Worm (Caenorhabditis elegans) whole organism, L1 larva: ENCODE results near the gene lec-2.
A peak's percentile ranks its signal among the peaks of the same experiment; 100 is the strongest.

ENCODE experiments used
- C04F5.9 ChIP-seq: sonication (generic microtip); optimal IDR thresholded peaks from 2 replicates; lab custom pipeline; 2016; ENCODE audit warnings: missing genetic modification characterization, missing compliant biosample characterization
- C16A3.4 ChIP-seq: fragments of 150-350 bp; optimal IDR thresholded peaks from 2 replicates; lab custom pipeline; 2014; ENCODE audit warnings: missing biosample characterization, missing genetic modification characterization
- C34B4.2 ChIP-seq: sonication (generic microtip); optimal IDR thresholded peaks from 2 replicates; lab custom pipeline; 2017; ENCODE audit warnings: mild to moderate bottlenecking, missing genetic modification characterization, missing compliant biosample characterization
- F16B12.6 ChIP-seq: fragments of 150-350 bp; optimal IDR thresholded peaks from 2 replicates; lab custom pipeline; 2014; ENCODE audit warnings: missing biosample characterization, missing genetic modification characterization
- Y116A8C.19 ChIP-seq: sonication (generic microtip); optimal IDR thresholded peaks from 2 replicates; lab custom pipeline; 2016; ENCODE audit warnings: missing compliant biosample characterization, missing genetic modification characterization, borderline replicate concordance
- blmp-1 ChIP-seq: fragments of 150-350 bp; optimal IDR thresholded peaks from 2 replicates; lab custom pipeline; 2014; ENCODE audit warnings: missing biosample characterization, missing genetic modification characterization
- ceh-63 ChIP-seq: fragments of 200-800 bp; sonication (Bioruptor generic); optimal IDR thresholded peaks from 2 replicates; lab custom pipeline; 2018; ENCODE audit warnings: mild to moderate bottlenecking, missing genetic modification characterization, missing compliant biosample characterization
- ceh-90 ChIP-seq: sonication (generic microtip); optimal IDR thresholded peaks from 2 replicates; lab custom pipeline; 2016; ENCODE audit warnings: missing genetic modification characterization, missing compliant biosample characterization
- ces-1 ChIP-seq: fragments of 150-350 bp; optimal IDR thresholded peaks from 2 replicates; lab custom pipeline; 2014; ENCODE audit warnings: missing biosample characterization, missing genetic modification reagents, missing genetic modification characterization
- efl-1 ChIP-seq, 4 experiments: fragments of 150-350 bp; optimal IDR thresholded peaks in 3 of 4; peaks in 1 of 4; 1 replicate in 1 of 4; 2 replicates in 3 of 4; lab custom pipeline; 2014; ENCODE audit warnings: missing biosample characterization in 2 of 4, missing genetic modification characterization in 2 of 4, missing genetic modification reagents in 2 of 4
- egl-13 ChIP-seq: sonication (generic microtip); optimal IDR thresholded peaks from 2 replicates; lab custom pipeline; 2016; ENCODE audit warnings: missing genotype, missing genetic modification reagents, missing genetic modification characterization, missing compliant biosample characterization
- elt-3 ChIP-seq, 6 experiments: fragments of 150-350 bp in 1 of 6; sonication (generic microtip); optimal IDR thresholded peaks; 2 replicates each; lab custom pipeline; 2017 to 2018; ENCODE audit warnings: missing biosample characterization in 6 of 6, missing genetic modification characterization in 6 of 6, inconsistent platforms in 1 of 6
- ets-5 ChIP-seq: fragments of 200-800 bp; sonication (Bioruptor generic); IDR thresholded peaks from 2 replicates; pipeline ENCODE4 v1.3.6; 2022; ENCODE audit warnings: missing genetic modification characterization, missing compliant biosample characterization
- fkh-10 ChIP-seq: sonication (generic microtip); optimal IDR thresholded peaks from 2 replicates; lab custom pipeline; 2017; ENCODE audit warnings: missing biosample characterization, missing genetic modification reagents, missing genetic modification characterization
- fkh-4 ChIP-seq: sonication (generic microtip); optimal IDR thresholded peaks from 2 replicates; lab custom pipeline; 2016; ENCODE audit warnings: missing compliant biosample characterization, missing genetic modification characterization, borderline replicate concordance
- fos-1 ChIP-seq: fragments of 150-350 bp; optimal IDR thresholded peaks from 2 replicates; lab custom pipeline; 2014; ENCODE audit warnings: missing biosample characterization, missing genetic modification characterization
- lin-14 ChIP-seq: fragments of 200-800 bp; sonication (Bioruptor generic); optimal IDR thresholded peaks from 2 replicates; lab custom pipeline; 2018; ENCODE audit warnings: mild to moderate bottlenecking, missing genetic modification characterization, moderate library complexity, missing compliant biosample characterization
- lin-35 ChIP-seq, 2 experiments: fragments of 150-350 bp; optimal IDR thresholded peaks; 2 replicates each; lab custom pipeline; 2014; ENCODE audit warnings: missing biosample characterization in 2 of 2, missing genetic modification characterization in 2 of 2, missing genetic modification reagents in 2 of 2
- lir-3 ChIP-seq: sonication (generic microtip); optimal IDR thresholded peaks from 2 replicates; lab custom pipeline; 2016; ENCODE audit warnings: mild to moderate bottlenecking, missing genetic modification characterization, moderate library complexity, missing compliant biosample characterization; ENCODE audit not compliant: poor library complexity
- mdl-1 ChIP-seq, 2 experiments: fragments of 150-350 bp; optimal IDR thresholded peaks; 2 replicates each; lab custom pipeline; 2014 to 2017; ENCODE audit warnings: missing biosample characterization in 2 of 2, missing genetic modification characterization in 2 of 2, inconsistent platforms in 1 of 2
- mef-2 ChIP-seq: fragments of 150-350 bp; optimal IDR thresholded peaks from 2 replicates; lab custom pipeline; 2014; ENCODE audit warnings: missing biosample characterization, missing genetic modification characterization
- nhr-11 ChIP-seq: fragments of 150-350 bp; optimal IDR thresholded peaks from 2 replicates; lab custom pipeline; 2014; ENCODE audit warnings: missing biosample characterization, missing genetic modification characterization
- nhr-19 ChIP-seq: fragments of 200-800 bp; sonication (Bioruptor generic); conservative IDR thresholded peaks from 2 replicates; pipeline ENCODE4 v1.3.6; 2022; ENCODE audit warnings: missing genetic modification characterization, missing compliant biosample characterization
- nhr-237 ChIP-seq: fragments of 150-350 bp; optimal IDR thresholded peaks from 2 replicates; lab custom pipeline; 2014; ENCODE audit warnings: missing biosample characterization, missing genetic modification characterization
- nhr-71 ChIP-seq: sonication (generic microtip); optimal IDR thresholded peaks from 2 replicates; lab custom pipeline; 2016; ENCODE audit warnings: mild to moderate bottlenecking, missing genetic modification characterization, moderate library complexity, missing compliant biosample characterization
- nhr-76 ChIP-seq: sonication (generic microtip); optimal IDR thresholded peaks from 2 replicates; lab custom pipeline; 2017; ENCODE audit warnings: missing biosample characterization, missing genetic modification characterization
- nhr-77 ChIP-seq: fragments of 150-350 bp; optimal IDR thresholded peaks from 2 replicates; lab custom pipeline; 2014; ENCODE audit warnings: missing biosample characterization, missing genetic modification characterization
- pag-3 ChIP-seq: sonication (generic microtip); optimal IDR thresholded peaks from 2 replicates; lab custom pipeline; 2017; ENCODE audit warnings: missing genetic modification characterization, mild to moderate bottlenecking, missing compliant biosample characterization, antibody characterized with exemption, borderline replicate concordance; ENCODE audit not compliant: insufficient read depth
- pax-3 ChIP-seq: fragments of 200-800 bp; sonication (Bioruptor generic); optimal IDR thresholded peaks from 2 replicates; lab custom pipeline; 2018; ENCODE audit warnings: mild to moderate bottlenecking, missing genetic modification characterization, moderate library complexity, missing compliant biosample characterization
- rnt-1 ChIP-seq: sonication (generic microtip); optimal IDR thresholded peaks from 2 replicates; lab custom pipeline; 2016; ENCODE audit warnings: mild to moderate bottlenecking, missing genetic modification characterization, moderate library complexity, missing compliant biosample characterization
- snpc-4 ChIP-seq: fragments of 150-350 bp; optimal IDR thresholded peaks from 2 replicates; lab custom pipeline; 2014; ENCODE audit warnings: missing biosample characterization, missing genetic modification characterization
- snu-23 ChIP-seq: sonication (generic microtip); optimal IDR thresholded peaks from 2 replicates; lab custom pipeline; 2016; ENCODE audit warnings: missing genetic modification characterization, missing compliant biosample characterization
- sox-4 ChIP-seq: sonication (generic microtip); optimal IDR thresholded peaks from 2 replicates; lab custom pipeline; 2016; ENCODE audit warnings: missing genetic modification characterization, missing compliant biosample characterization
- sptf-1 ChIP-seq: fragments of 150-350 bp; optimal IDR thresholded peaks from 2 replicates; lab custom pipeline; 2014; ENCODE audit warnings: missing biosample characterization, missing genetic modification characterization
- sup-37 ChIP-seq: fragments of 200-800 bp; sonication (Bioruptor generic); optimal IDR thresholded peaks from 2 replicates; lab custom pipeline; 2018; ENCODE audit warnings: mild to moderate bottlenecking, missing genetic modification characterization, missing compliant biosample characterization
- tbx-2 ChIP-seq: sonication (generic microtip); optimal IDR thresholded peaks from 2 replicates; lab custom pipeline; 2016; ENCODE audit warnings: missing genetic modification characterization, missing compliant biosample characterization
- tlp-1 ChIP-seq: fragments of 150-350 bp; optimal IDR thresholded peaks from 2 replicates; lab custom pipeline; 2014; ENCODE audit warnings: missing biosample characterization, missing genetic modification characterization
- unc-30 ChIP-seq: sonication (generic microtip); optimal IDR thresholded peaks from 2 replicates; lab custom pipeline; 2017; ENCODE audit warnings: missing biosample characterization, missing genetic modification characterization
- unc-86 ChIP-seq: sonication (generic microtip); optimal IDR thresholded peaks from 2 replicates; lab custom pipeline; 2016; ENCODE audit warnings: missing genetic modification characterization, missing compliant biosample characterization
- unc-98 ChIP-seq: fragments of 200-800 bp; sonication (Bioruptor generic); IDR thresholded peaks from 2 replicates; pipeline ENCODE4 v1.3.6; 2022; ENCODE audit warnings: missing genetic modification characterization, missing compliant biosample characterization
- xbp-1 ChIP-seq: sonication (generic microtip); optimal IDR thresholded peaks from 2 replicates; lab custom pipeline; 2016; ENCODE audit warnings: missing genetic modification characterization, missing compliant biosample characterization
- ztf-4 ChIP-seq: fragments of 150-350 bp; optimal IDR thresholded peaks from 2 replicates; lab custom pipeline; 2014; ENCODE audit warnings: missing biosample characterization, missing genetic modification characterization

The lec-2 gene

DNA sequence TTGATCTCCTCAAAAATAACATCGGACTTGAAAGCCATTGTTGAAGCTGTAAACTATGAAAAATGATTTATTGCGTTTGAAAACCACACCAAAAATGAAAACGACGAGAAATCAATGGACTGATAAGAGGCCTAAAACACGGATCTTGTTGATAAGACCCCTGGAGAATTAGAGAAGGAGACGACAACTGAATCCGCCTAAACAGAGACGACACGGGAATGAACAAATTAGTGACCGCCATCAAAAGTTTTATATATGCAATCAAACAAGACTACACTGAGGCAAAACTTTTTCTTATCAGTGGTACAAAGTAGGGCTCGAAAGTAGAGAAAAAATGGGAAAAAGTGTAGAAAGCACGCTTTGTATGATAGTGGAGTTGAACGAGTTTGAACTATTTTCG is 14.9 kb downstream of the lec-2 start, which contains the start of gene nlt-1 (continued):
- TF ChIP-seq mef-2 (tag; lab: Kevin White, UChicago): no peak
- TF ChIP-seq ces-1: no peak
- peak; percentile 59 for TF ChIP-seq tlp-1 (tag; lab: Kevin White, UChicago)
- peak; percentile 38 for TF ChIP-seq nhr-71 (tag; lab: Kevin White, UChicago)
- no peak for TF ChIP-seq unc-30
- TF ChIP-seq nhr-19 (GFP tag; lab: Robert Waterston, UW): 0 out of 2 replicates have a peak, but pooled peaks have one; percentile 2
- TF ChIP-seq nhr-11: no peak
- TF ChIP-seq egl-13: no peak
- TF ChIP-seq sptf-1 (tag; lab: Kevin White, UChicago): no peak
- no peak for TF ChIP-seq unc-86
- no peak for TF ChIP-seq lin-14 (GFP tag; lab: Kevin White, UChicago)
- peak; percentile 60 for TF ChIP-seq blmp-1 (tag; lab: Kevin White, UChicago)
- TF ChIP-seq sox-4 (tag; lab: Kevin White, UChicago): no peak
- TF ChIP-seq xbp-1: no peak
- no peak for TF ChIP-seq ets-5 (GFP tag; lab: Robert Waterston, UW)
- TF ChIP-seq ceh-90: no peak
- TF ChIP-seq elt-3 (tag; optimal IDR thresholded peaks at IDR 0.05; lab: Kevin White, UChicago): peak in 1 of 6 experiments; percentile 41
- no peak for TF ChIP-seq nhr-76 (tag; lab: Kevin White, UChicago)
- no peak for TF ChIP-seq snpc-4 (tag; lab: Kevin White, UChicago)
- no peak for TF ChIP-seq pax-3 (tag; lab: Kevin White, UChicago)

DNA sequence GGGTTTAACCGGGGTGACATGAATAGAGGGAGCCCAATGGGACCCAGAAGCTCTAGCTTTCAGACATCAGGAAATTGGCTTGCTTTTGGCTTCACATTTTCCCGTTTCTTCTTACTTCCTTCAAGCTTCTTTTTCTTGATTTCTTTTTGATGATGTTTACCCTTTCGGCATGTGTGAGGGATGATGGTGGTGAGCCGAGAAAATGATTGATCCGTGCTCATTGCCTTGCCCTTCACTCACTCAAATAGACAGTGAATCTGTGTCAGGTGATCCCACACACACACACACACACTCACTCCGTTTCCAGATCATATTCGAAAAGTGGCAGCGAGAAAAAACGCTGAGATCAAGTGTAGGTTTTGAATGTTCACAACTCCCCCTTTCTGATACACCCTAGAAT is 21.3 kb downstream of the lec-2 start:
- no peak for TF ChIP-seq unc-98 (GFP tag; lab: Robert Waterston, UW)
- no peak for TF ChIP-seq efl-1 (optimal IDR thresholded peaks at IDR 0.05; lab: Kevin White, UChicago)
- peak in 1 of 2 experiments; percentile 28 for TF ChIP-seq efl-1 (GFP tag; optimal IDR thresholded peaks at IDR 0.05 in 1 of 2; lab: Kevin White, UChicago)
- TF ChIP-seq, all 84 proteins: peak for 1

DNA sequence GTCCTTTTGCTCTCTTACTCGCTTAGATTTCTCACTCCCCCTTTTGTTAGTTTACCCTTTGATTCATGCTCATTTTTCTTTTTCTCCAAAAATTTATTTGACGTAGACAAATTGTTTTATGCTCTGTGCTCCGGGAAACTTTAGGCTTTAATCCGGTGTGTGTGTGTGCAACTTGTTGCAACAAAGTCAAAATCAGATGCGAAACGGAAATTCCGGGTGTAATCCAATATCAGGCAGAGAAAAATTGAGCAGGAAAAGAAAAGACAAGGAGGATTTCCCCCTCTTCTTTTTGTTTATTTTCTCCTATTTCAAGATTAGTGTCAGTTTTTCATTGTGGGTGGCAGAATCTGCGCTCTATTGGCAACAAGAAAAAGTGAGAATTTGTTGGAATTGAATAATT is 23.5 kb downstream of the lec-2 start:
- TF ChIP-seq lir-3 (tag; lab: Kevin White, UChicago): no peak
- TF ChIP-seq unc-98 (GFP tag; lab: Robert Waterston, UW): no peak
- no peak for TF ChIP-seq nhr-71 (tag; lab: Kevin White, UChicago)
- TF ChIP-seq F16B12.6 (tag; lab: Kevin White, UChicago): no peak
- TF ChIP-seq lin-14 (GFP tag; lab: Kevin White, UChicago): peak; percentile 67
- no peak for TF ChIP-seq tlp-1 (tag; lab: Kevin White, UChicago)
- no peak for TF ChIP-seq C16A3.4 (tag; lab: Kevin White, UChicago)
- no peak for TF ChIP-seq nhr-19 (GFP tag; lab: Robert Waterston, UW)
- TF ChIP-seq ets-5 (GFP tag; lab: Robert Waterston, UW): no peak
- no peak for TF ChIP-seq ztf-4
- TF ChIP-seq C34B4.2 (tag; lab: Kevin White, UChicago): no peak
- no peak for TF ChIP-seq sup-37 (GFP tag; lab: Kevin White, UChicago)
- TF ChIP-seq ceh-90: no peak
- TF ChIP-seq nhr-11: no peak
- TF ChIP-seq nhr-237 (tag; lab: Kevin White, UChicago): no peak
- TF ChIP-seq nhr-77 (tag; lab: Kevin White, UChicago): no peak
- TF ChIP-seq tbx-2: peak; percentile 30
- no peak for TF ChIP-seq lin-35 (GFP tag; optimal IDR thresholded peaks at IDR 0.05; lab: Kevin White, UChicago)
- no peak for TF ChIP-seq rnt-1 (tag; lab: Kevin White, UChicago)
- peak; percentile 89 for TF ChIP-seq fkh-10 (GFP tag; lab: Kevin White, UChicago)

DNA sequence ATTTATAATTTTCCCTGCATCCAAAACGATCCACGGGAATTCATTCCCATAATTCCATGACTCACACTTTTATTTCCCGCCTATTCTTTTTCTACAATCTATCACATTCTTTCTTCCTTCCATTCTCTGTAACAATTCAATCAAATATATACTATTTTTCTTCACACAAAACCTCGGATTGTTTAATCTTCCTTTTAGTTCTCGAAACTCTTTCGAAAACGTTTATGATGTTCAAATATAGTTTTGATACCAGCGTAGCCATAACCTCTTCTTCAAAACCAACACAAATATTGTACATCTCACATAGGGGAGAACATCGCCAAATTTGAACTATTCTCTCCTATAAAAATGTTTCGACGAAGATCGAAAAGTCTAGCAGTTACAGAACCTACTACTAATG is 25.2 kb downstream of the lec-2 start, which contains the start of gene lec-3:
Gene lec-3, plus strand, starts transcription at position 301 of the 400 bp plus-strand sequence.
- no peak for TF ChIP-seq xbp-1
- no peak for TF ChIP-seq mdl-1 (tag; optimal IDR thresholded peaks at IDR 0.05; lab: Kevin White, UChicago)
- no peak for TF ChIP-seq Y116A8C.19 (tag; lab: Kevin White, UChicago)
- no peak for TF ChIP-seq ceh-63 (GFP tag; lab: Kevin White, UChicago)
- no peak for TF ChIP-seq snu-23
- TF ChIP-seq C04F5.9 (tag; lab: Kevin White, UChicago): no peak
- no peak for TF ChIP-seq fkh-4 (tag; lab: Kevin White, UChicago)
- TF ChIP-seq pag-3 (tag; lab: Kevin White, UChicago): no peak
- no peak for TF ChIP-seq fos-1
- TF ChIP-seq, all 84 proteins: peak for 0
